Fruit fly (Drosophila melanogaster) S2 (cell line): ENCODE results near the gene CG4887.

Experiments
- CG8478 ChIP-seq: fragments of >200 bp; optimal IDR thresholded peaks from 2 replicates; lab custom pipeline; 2018
- CTCF ChIP-seq, 2 experiments: fragments of >200 bp; optimal IDR thresholded peaks; 2 replicates each; lab custom pipeline; 2018

- TF ChIP-seq CG8478 (lab: Kevin White, UChicago): no peak
- TF ChIP-seq CTCF (optimal IDR thresholded peaks at IDR 0.05; lab: Kevin White, UChicago): no peak
Observed at dm6 chr2L:1134011-1134743, 38.6 kb upstream of the CG4887 start, which contains the start of the genes Iris and CG4577.
